Fruit fly (Drosophila melanogaster): Measurements from ENCODE around the gene CG7768.

CG7768 gene

DNA sequence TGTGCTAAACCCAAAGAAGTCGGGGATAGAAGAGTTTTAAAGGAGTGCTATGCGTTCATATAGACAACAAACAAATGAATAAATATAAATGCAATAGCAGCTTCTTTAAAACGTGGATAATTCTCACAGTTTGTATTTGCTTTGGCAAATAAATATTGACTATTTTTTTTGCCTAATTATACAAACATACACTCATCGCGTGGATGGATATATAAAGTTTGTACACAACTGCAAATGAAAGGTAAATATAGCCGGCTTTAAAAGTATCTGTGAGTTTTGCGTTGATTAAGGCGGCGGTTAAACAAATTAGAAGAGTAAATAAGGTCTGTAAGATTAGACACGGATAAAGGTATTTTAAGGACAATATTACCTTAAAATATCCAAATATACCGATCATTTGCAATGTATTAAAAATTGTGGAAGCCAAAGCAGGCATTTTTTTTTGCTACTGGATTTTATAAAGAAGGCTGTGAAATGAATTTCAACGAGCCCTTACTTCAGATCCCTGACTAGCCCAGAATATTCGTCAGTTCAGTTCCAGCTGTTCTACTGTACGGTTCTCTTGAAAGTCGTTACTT, at the start of gene CG7768:
CG7768 (plus strand) TSS at position 528 of the 578 bp plus-strand sequence.
- no peak for TF ChIP-seq psq (optimal IDR thresholded peaks at IDR 0.05)
- no peak for TF ChIP-seq CG8478 (optimal IDR thresholded peaks at IDR 0.05)
- TF ChIP-seq EcR (GFP tag; optimal IDR thresholded peaks at IDR 0.05) = no peak
- no peak for TF ChIP-seq pan (optimal IDR thresholded peaks at IDR 0.05)
- no peak for TF ChIP-seq usp (GFP tag; optimal IDR thresholded peaks at IDR 0.05)

DNA sequence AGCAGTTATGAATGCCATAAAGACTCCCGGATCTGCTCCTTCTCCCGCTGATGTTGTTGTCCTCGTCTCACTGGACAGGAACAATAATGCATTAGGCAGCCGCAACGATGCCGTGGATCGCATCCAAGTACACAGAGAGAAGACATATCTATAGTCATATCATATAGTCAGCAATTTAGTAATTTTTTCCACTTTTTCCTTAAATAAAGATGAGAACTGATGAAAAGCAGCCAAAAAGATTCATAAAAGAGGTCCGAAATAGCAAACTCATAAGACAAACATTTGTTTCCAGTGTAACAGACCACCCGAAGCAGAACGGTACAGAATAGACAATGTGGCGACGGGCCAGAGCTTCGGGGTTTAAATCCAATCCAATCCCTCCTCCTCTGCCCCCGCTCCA, 47.5 kb upstream of the CG7768 start:
- TF ChIP-seq Dll (optimal IDR thresholded peaks at IDR 0.05) (no peak), pan (optimal IDR thresholded peaks at IDR 0.05) (no peak)

dm6 chr3L:14172174-14172940, 45.6 kb upstream of the CG7768 start:
- TF ChIP-seq psq (optimal IDR thresholded peaks at IDR 0.05) = no peak

DNA sequence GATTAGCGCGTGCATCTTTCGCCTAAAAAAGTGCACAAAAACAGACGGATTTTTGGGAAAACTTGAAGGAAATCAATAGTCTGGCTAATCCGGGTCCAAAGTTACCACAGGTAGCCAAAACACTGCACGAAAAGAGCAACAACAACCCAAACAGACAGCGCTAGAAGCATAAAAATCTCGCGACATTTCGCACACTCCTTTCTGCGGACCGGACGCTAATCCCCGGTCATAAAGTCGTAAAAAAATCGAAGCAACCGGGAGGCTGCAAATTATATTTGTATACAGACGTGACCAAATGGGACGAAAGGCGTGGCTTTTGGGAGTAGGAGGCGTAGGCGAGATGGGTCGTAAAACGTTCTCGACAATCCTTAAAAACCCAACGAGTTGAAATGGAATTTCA, 44.7 kb upstream of the CG7768 start:
- TF ChIP-seq Dll (optimal IDR thresholded peaks at IDR 0.05) = no peak
- TF ChIP-seq EcR (GFP tag; optimal IDR thresholded peaks at IDR 0.05) = no peak
- TF ChIP-seq psq (optimal IDR thresholded peaks at IDR 0.05) = no peak
- no peak for TF ChIP-seq usp (GFP tag; optimal IDR thresholded peaks at IDR 0.05)
- TF ChIP-seq CG8478 (optimal IDR thresholded peaks at IDR 0.05) = no peak
- no peak for TF ChIP-seq pan (optimal IDR thresholded peaks at IDR 0.05)

DNA sequence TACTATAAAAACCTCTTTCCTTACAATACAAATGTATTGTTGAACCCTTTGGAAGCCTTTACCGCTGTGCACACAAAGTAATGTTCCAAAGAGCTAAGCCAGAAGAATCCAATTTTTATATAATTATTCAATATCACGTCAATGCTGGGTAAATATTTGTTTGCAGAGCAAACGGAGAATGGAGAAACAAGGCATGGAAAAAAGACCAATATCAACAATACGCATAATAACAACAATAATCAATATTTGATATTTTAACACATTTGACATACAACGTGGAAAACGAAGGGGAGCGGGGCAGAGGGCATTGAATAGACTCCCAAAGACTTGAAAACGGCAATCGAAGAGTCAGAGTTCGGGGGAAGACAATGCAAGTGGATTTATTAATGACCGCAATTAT, 43.8 kb upstream of the CG7768 start:
- no peak for TF ChIP-seq Dll (optimal IDR thresholded peaks at IDR 0.05)
- no peak for TF ChIP-seq EcR (GFP tag; optimal IDR thresholded peaks at IDR 0.05)
- TF ChIP-seq CG8478 (optimal IDR thresholded peaks at IDR 0.05) = no peak
- TF ChIP-seq pan (optimal IDR thresholded peaks at IDR 0.05) = no peak
- TF ChIP-seq psq (optimal IDR thresholded peaks at IDR 0.05) = no peak
- no peak for TF ChIP-seq usp (GFP tag; optimal IDR thresholded peaks at IDR 0.05)

dm6 chr3L:14177476-14178179, 40.4 kb upstream of the CG7768 start:
- no peak for TF ChIP-seq usp (GFP tag; optimal IDR thresholded peaks at IDR 0.05)
- TF ChIP-seq CG8478 (optimal IDR thresholded peaks at IDR 0.05) = peak; percentile 83
- TF ChIP-seq Dll (optimal IDR thresholded peaks at IDR 0.05) = peak; percentile 86
- no peak for TF ChIP-seq EcR (GFP tag; optimal IDR thresholded peaks at IDR 0.05)
- TF ChIP-seq pan (optimal IDR thresholded peaks at IDR 0.05) = no peak
- TF ChIP-seq psq (optimal IDR thresholded peaks at IDR 0.05) = no peak

- TF ChIP-seq pan (optimal IDR thresholded peaks at IDR 0.05) = no peak
- TF ChIP-seq EcR (GFP tag; optimal IDR thresholded peaks at IDR 0.05) = no peak
- TF ChIP-seq psq (optimal IDR thresholded peaks at IDR 0.05) = no peak
- TF ChIP-seq Dll (optimal IDR thresholded peaks at IDR 0.05) = no peak
- no peak for TF ChIP-seq usp (GFP tag; optimal IDR thresholded peaks at IDR 0.05)
- no peak for TF ChIP-seq CG8478 (optimal IDR thresholded peaks at IDR 0.05)
These were observed 39.5 kb upstream of the CG7768 start, which contains the start of gene D for dm6 chr3L:14178520-14178919. D (minus strand) TSS chr3L:14178620.

- TF ChIP-seq usp (GFP tag; optimal IDR thresholded peaks at IDR 0.05) (no peak), CG8478 (optimal IDR thresholded peaks at IDR 0.05) (no peak), psq (optimal IDR thresholded peaks at IDR 0.05) (no peak), EcR (GFP tag; optimal IDR thresholded peaks at IDR 0.05) (no peak), Dll (optimal IDR thresholded peaks at IDR 0.05) (no peak), pan (optimal IDR thresholded peaks at IDR 0.05) (no peak)
These were observed 33.0 kb upstream of the CG7768 start for dm6 chr3L:14185049-14185448.

- TF ChIP-seq usp (GFP tag; optimal IDR thresholded peaks at IDR 0.05) (no peak), psq (optimal IDR thresholded peaks at IDR 0.05) (no peak), pan (optimal IDR thresholded peaks at IDR 0.05) (no peak), EcR (GFP tag; optimal IDR thresholded peaks at IDR 0.05) (no peak), CG8478 (optimal IDR thresholded peaks at IDR 0.05) (no peak), Dll (optimal IDR thresholded peaks at IDR 0.05) (no peak)
These were observed 28.6 kb upstream of the CG7768 start, which contains the start of gene nan for dm6 chr3L:14189431-14189830. nan (minus strand) TSS chr3L:14189648.

- no peak for TF ChIP-seq psq (optimal IDR thresholded peaks at IDR 0.05)
- no peak for TF ChIP-seq EcR (GFP tag; optimal IDR thresholded peaks at IDR 0.05)
- TF ChIP-seq Dll (optimal IDR thresholded peaks at IDR 0.05) = no peak
- TF ChIP-seq usp (GFP tag; optimal IDR thresholded peaks at IDR 0.05) = no peak
- no peak for TF ChIP-seq pan (optimal IDR thresholded peaks at IDR 0.05)
- TF ChIP-seq CG8478 (optimal IDR thresholded peaks at IDR 0.05) = no peak
These were observed 27.9 kb upstream of the CG7768 start for dm6 chr3L:14189957-14190624.

- TF ChIP-seq Dll (optimal IDR thresholded peaks at IDR 0.05) (no peak), CG8478 (optimal IDR thresholded peaks at IDR 0.05) (no peak), psq (optimal IDR thresholded peaks at IDR 0.05) (no peak), EcR (GFP tag; optimal IDR thresholded peaks at IDR 0.05) (no peak), usp (GFP tag; optimal IDR thresholded peaks at IDR 0.05) (no peak), pan (optimal IDR thresholded peaks at IDR 0.05) (no peak)
These were observed 27.2 kb upstream of the CG7768 start, which contains the start of gene nuf for dm6 chr3L:14190625-14191475. nuf (plus strand) TSS chr3L:14190870.
